Fruit fly (Drosophila melanogaster) whole organism, wandering third instar larva: ENCODE results near the gene CG45263.

Experiments used
- CG9705 ChIP-seq: fragments of 200-800 bp; sonication (Bioruptor generic); optimal IDR thresholded peaks from 2 replicates; lab custom pipeline; 2018; ENCODE audit warnings: missing biosample characterization, mild to moderate bottlenecking, missing genetic modification characterization
- Dfd ChIP-seq: fragments of >200 bp; optimal IDR thresholded peaks from 2 replicates; lab custom pipeline; 2017; ENCODE audit warnings: missing biosample characterization, missing genetic modification characterization
- Dif ChIP-seq: fragments of 200-275, 200-300 bp; sonication (Bioruptor generic); optimal IDR thresholded peaks from 2 replicates; lab custom pipeline; 2018; ENCODE audit warnings: missing biosample characterization, missing genetic modification characterization; ENCODE audit not compliant: partially characterized antibody
- GATAd ChIP-seq: sonication (Bioruptor generic); optimal IDR thresholded peaks from 2 replicates; lab custom pipeline; 2016; ENCODE audit warnings: missing biosample characterization, missing genetic modification characterization
- Myc ChIP-seq: fragments of >200 bp; optimal IDR thresholded peaks from 2 replicates; lab custom pipeline; 2017
- Sp1 ChIP-seq: fragments of 200-800 bp; sonication (Bioruptor generic); optimal IDR thresholded peaks from 3 replicates; lab custom pipeline; 2019; ENCODE audit warnings: missing biosample characterization, mild to moderate bottlenecking, missing genetic modification characterization, moderate library complexity
- Vsx2 ChIP-seq: fragments of 200-300, 225-300 bp; sonication (Bioruptor generic); optimal IDR thresholded peaks from 2 replicates; lab custom pipeline; 2018; ENCODE audit warnings: missing biosample characterization, missing genetic modification characterization; ENCODE audit not compliant: partially characterized antibody
- brk ChIP-seq: fragments of 200-800 bp; sonication (Bioruptor generic); optimal IDR thresholded peaks from 2 replicates; lab custom pipeline; 2016; ENCODE audit warnings: missing biosample characterization, mild to moderate bottlenecking, missing genetic modification characterization
- dl ChIP-seq, 2 experiments: fragments of 175-275, 200-275 bp in 1 of 2; fragments of 200-275 bp in 1 of 2; sonication (Bioruptor generic); optimal IDR thresholded peaks; lab custom pipeline; 2018; ENCODE audit warnings: mild to moderate bottlenecking in 2 of 2, missing biosample characterization in 2 of 2, missing genetic modification characterization in 2 of 2, moderate library complexity in 2 of 2; ENCODE audit not compliant: partially characterized antibody in 2 of 2, insufficient read depth in 1 of 2
- dmrt93B ChIP-seq: fragments of 200-800 bp; sonication (Bioruptor generic); optimal IDR thresholded peaks from 2 replicates; lab custom pipeline; 2018; ENCODE audit warnings: missing biosample characterization, mild to moderate bottlenecking, missing genetic modification characterization
- dsf ChIP-seq: sonication (Bioruptor generic); optimal IDR thresholded peaks from 2 replicates; lab custom pipeline; 2016; ENCODE audit warnings: missing biosample characterization, missing genetic modification characterization, borderline replicate concordance
- fru ChIP-seq: fragments of 200-800 bp; sonication (Bioruptor generic); optimal IDR thresholded peaks from 3 replicates; lab custom pipeline; 2016; ENCODE audit warnings: missing biosample characterization, mild to moderate bottlenecking, missing genetic modification characterization
- lola ChIP-seq: fragments of >200 bp; optimal IDR thresholded peaks from 2 replicates; lab custom pipeline; 2017; ENCODE audit warnings: missing biosample characterization, missing genetic modification characterization
- rgr ChIP-seq: fragments of 200-800 bp; sonication (Bioruptor generic); optimal IDR thresholded peaks from 3 replicates; lab custom pipeline; 2016; ENCODE audit warnings: missing biosample characterization, mild to moderate bottlenecking, missing genetic modification characterization
- sv ChIP-seq: fragments of 200-800 bp; sonication (Bioruptor generic); optimal IDR thresholded peaks from 3 replicates; lab custom pipeline; 2016; ENCODE audit warnings: missing biosample characterization, missing genetic modification characterization

The CG45263 gene

dm6 chr3R:8316344-8317105 is 160.9 kb downstream of the CG45263 start, which contains the start of gene Coq2:
Coq2 (minus strand) TSS chr3R:8316543.
- TF ChIP-seq lola (GFP tag; lab: Kevin White, UChicago) (no peak), Dif (GFP tag; lab: Kevin White, UChicago) (peak; percentile 100), CG9705 (GFP tag; lab: Kevin White, UChicago) (no peak), Vsx2 (GFP tag; lab: Kevin White, UChicago) (peak; percentile 100), sv (GFP tag; lab: Kevin White, UChicago) (no peak), dsf (GFP tag; lab: Kevin White, UChicago) (no peak), brk (GFP tag; lab: Kevin White, UChicago) (no peak), Sp1 (GFP tag; lab: Kevin White, UChicago) (no peak), Dfd (no peak), Myc (lab: Kevin White, UChicago) (peak; percentile 28), fru (GFP tag; lab: Kevin White, UChicago) (no peak), GATAd (GFP tag; lab: Kevin White, UChicago) (no peak), dl (GFP tag; optimal IDR thresholded peaks at IDR 0.05; lab: Kevin White, UChicago; ENCODE audit: insufficient read depth in 1 of 2, partially characterized antibody in 2 of 2) (peak; percentile 100), rgr (no peak), dmrt93B (GFP tag; lab: Kevin White, UChicago) (no peak)
